Worm (Caenorhabditis elegans) whole organism, L2 larva: ENCODE measurements around the gene C31C9.7.

ENCODE experiments used
- C34F6.9 ChIP-seq: fragments of 150-350 bp; optimal IDR thresholded peaks from 2 replicates; lab custom pipeline; 2014; ENCODE audit warnings: missing biosample characterization, missing genetic modification characterization
- F13H6.1 ChIP-seq: sonication (generic microtip); optimal IDR thresholded peaks from 2 replicates; lab custom pipeline; 2016; ENCODE audit warnings: missing genetic modification characterization, missing compliant biosample characterization
- R02D3.7 ChIP-seq: fragments of 150-350 bp; optimal IDR thresholded peaks from 2 replicates; lab custom pipeline; 2014; ENCODE audit warnings: missing biosample characterization, missing genetic modification characterization
- Y55F3AM.14 ChIP-seq: fragments of 200-800 bp; sonication (Bioruptor generic); optimal IDR thresholded peaks from 2 replicates; lab custom pipeline; 2018; ENCODE audit warnings: mild to moderate bottlenecking, missing genetic modification characterization, missing compliant biosample characterization
- ama-1 ChIP-seq: fragments of 150-350 bp; optimal IDR thresholded peaks from 2 replicates; lab custom pipeline; 2018; ENCODE audit warnings: inconsistent platforms
- blmp-1 ChIP-seq: sonication (generic microtip); optimal IDR thresholded peaks from 2 replicates; lab custom pipeline; 2017; ENCODE audit warnings: missing genetic modification characterization, mild to moderate bottlenecking, missing compliant biosample characterization, antibody characterized with exemption, moderate library complexity; ENCODE audit not compliant: insufficient read depth
- ceh-16 ChIP-seq: fragments of 150-350 bp; optimal IDR thresholded peaks from 2 replicates; lab custom pipeline; 2014; ENCODE audit warnings: missing biosample characterization, missing genetic modification characterization
- ceh-82 ChIP-seq: fragments of 150-350 bp; optimal IDR thresholded peaks from 2 replicates; lab custom pipeline; 2014; ENCODE audit warnings: missing biosample characterization, missing genetic modification characterization
- crh-2 ChIP-seq: sonication (generic microtip); optimal IDR thresholded peaks from 2 replicates; lab custom pipeline; 2017; ENCODE audit warnings: missing biosample characterization, missing genetic modification characterization
- egl-27 ChIP-seq: sonication (generic microtip); optimal IDR thresholded peaks from 3 replicates; lab custom pipeline; 2017; ENCODE audit warnings: missing biosample characterization, missing genetic modification reagents, missing genetic modification characterization
- fos-1 ChIP-seq: fragments of 150-350 bp; optimal IDR thresholded peaks from 2 replicates; lab custom pipeline; 2014; ENCODE audit warnings: missing biosample characterization, missing genetic modification characterization
- gmeb-1 ChIP-seq: fragments of 150-350 bp; optimal IDR thresholded peaks from 2 replicates; lab custom pipeline; 2014; ENCODE audit warnings: missing biosample characterization, missing genetic modification characterization
- lin-11 ChIP-seq: fragments of 150-350 bp; sonication (generic microtip); optimal IDR thresholded peaks from 2 replicates; lab custom pipeline; 2014; ENCODE audit warnings: missing biosample characterization, missing genetic modification characterization, inconsistent platforms, mixed read lengths
- lin-39 ChIP-seq: fragments of 150-350 bp; optimal IDR thresholded peaks from 2 replicates; lab custom pipeline; 2014; ENCODE audit warnings: missing biosample characterization, missing genetic modification reagents, missing genetic modification characterization
- lsy-2 ChIP-seq, 2 experiments: fragments of 150-350 bp in 1 of 2; sonication (generic microtip) in 1 of 2; optimal IDR thresholded peaks; 2 replicates each; lab custom pipeline; 2014 to 2017; ENCODE audit warnings: missing biosample characterization in 2 of 2, missing genetic modification characterization in 2 of 2
- mab-5 ChIP-seq: fragments of 150-350 bp; optimal IDR thresholded peaks from 2 replicates; lab custom pipeline; 2014; ENCODE audit warnings: missing biosample characterization, missing genetic modification characterization
- mbf-1 ChIP-seq: sonication (generic microtip); optimal IDR thresholded peaks from 2 replicates; lab custom pipeline; 2017; ENCODE audit warnings: missing biosample characterization, missing genetic modification characterization
- mdl-1 ChIP-seq, 2 experiments: fragments of 150-350 bp in 1 of 2; sonication (generic microtip) in 1 of 2; optimal IDR thresholded peaks; 2 replicates each; lab custom pipeline; 2017; ENCODE audit warnings: missing biosample characterization in 2 of 2, missing genetic modification characterization in 2 of 2
- nhr-10 ChIP-seq: sonication (generic microtip); optimal IDR thresholded peaks from 2 replicates; lab custom pipeline; 2017; ENCODE audit warnings: missing biosample characterization, missing genetic modification characterization
- nhr-11 ChIP-seq: fragments of 150-350 bp; optimal IDR thresholded peaks from 2 replicates; lab custom pipeline; 2014; ENCODE audit warnings: missing biosample characterization, missing genetic modification characterization
- nhr-129 ChIP-seq: fragments of 150-350 bp; optimal IDR thresholded peaks from 2 replicates; lab custom pipeline; 2014; ENCODE audit warnings: missing biosample characterization, missing genetic modification characterization
- nhr-21 ChIP-seq: fragments of 150-350 bp; optimal IDR thresholded peaks from 2 replicates; lab custom pipeline; 2014; ENCODE audit warnings: missing biosample characterization, missing genetic modification characterization
- nhr-23 ChIP-seq: fragments of 150-350 bp; optimal IDR thresholded peaks from 2 replicates; lab custom pipeline; 2014; ENCODE audit warnings: missing biosample characterization, missing genetic modification reagents, missing genetic modification characterization
- nhr-237 ChIP-seq: fragments of 150-350 bp; optimal IDR thresholded peaks from 2 replicates; lab custom pipeline; 2014; ENCODE audit warnings: missing biosample characterization, missing genetic modification characterization
- nhr-25 ChIP-seq: fragments of 150-350 bp; sonication (generic microtip); optimal IDR thresholded peaks from 3 replicates; lab custom pipeline; 2014; ENCODE audit warnings: missing biosample characterization, missing genetic modification characterization
- peb-1 ChIP-seq: fragments of 150-350 bp; optimal IDR thresholded peaks from 2 replicates; lab custom pipeline; 2014; ENCODE audit warnings: missing biosample characterization, missing genetic modification characterization
- skn-1 ChIP-seq: sonication (generic microtip); optimal IDR thresholded peaks from 2 replicates; lab custom pipeline; 2017; ENCODE audit warnings: missing biosample characterization, missing genetic modification characterization
- sma-3 ChIP-seq: sonication (generic microtip); optimal IDR thresholded peaks from 2 replicates; lab custom pipeline; 2016; ENCODE audit warnings: missing genetic modification reagents, missing genetic modification characterization, missing compliant biosample characterization
- sma-9 ChIP-seq, 2 experiments: fragments of 150-350 bp in 1 of 2; sonication (generic microtip) in 1 of 2; optimal IDR thresholded peaks; 2 replicates each; lab custom pipeline; 2014 to 2016; ENCODE audit warnings: missing genetic modification characterization in 2 of 2, mild to moderate bottlenecking in 1 of 2, missing biosample characterization in 1 of 2, missing compliant biosample characterization in 1 of 2, missing genetic modification reagents in 1 of 2, moderate library complexity in 1 of 2
- snpc-4 ChIP-seq: fragments of 150-350 bp; optimal IDR thresholded peaks from 2 replicates; lab custom pipeline; 2014; ENCODE audit warnings: missing biosample characterization, missing genetic modification characterization
- ztf-11 ChIP-seq: sonication (generic microtip); optimal IDR thresholded peaks from 2 replicates; lab custom pipeline; 2017; ENCODE audit warnings: missing biosample characterization, missing genetic modification characterization

Gene C31C9.7

DNA sequence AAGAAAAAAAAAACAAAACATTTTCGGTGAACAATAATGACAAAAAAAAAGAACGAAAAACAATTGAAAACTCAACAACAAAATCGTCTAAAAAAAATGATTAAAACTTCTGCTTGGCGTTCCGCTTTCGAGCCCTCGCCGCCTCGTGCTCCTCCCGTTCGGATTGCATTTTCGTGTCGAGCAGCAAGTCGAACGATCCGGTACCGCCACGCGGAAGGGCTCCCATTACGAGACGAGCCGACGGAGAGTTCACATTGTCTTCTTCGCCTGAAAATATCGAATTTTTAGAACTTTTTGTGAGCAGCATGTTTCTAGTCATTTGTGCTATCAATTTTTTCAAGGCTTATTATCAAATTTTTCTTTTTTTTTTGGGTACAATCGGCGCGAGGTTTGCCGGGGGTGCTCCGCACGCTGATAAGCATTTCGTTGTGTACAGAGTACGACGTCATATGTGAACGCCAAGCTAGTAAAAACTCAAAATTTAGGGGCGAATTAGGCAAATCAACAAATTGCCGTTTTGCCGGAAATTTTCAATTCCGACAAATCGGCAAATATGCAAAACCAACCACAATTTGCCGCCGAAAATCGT lies 1.9 kb downstream of the C31C9.7 start:
- TF ChIP-seq fos-1 (tag; lab: Kevin White, UChicago) (peak; percentile 55), skn-1 (tag; lab: Kevin White, UChicago) (no peak), lin-39 (tag; lab: Kevin White, UChicago) (no peak), R02D3.7 (tag; lab: Kevin White, UChicago) (no peak), lsy-2 (tag; optimal IDR thresholded peaks at IDR 0.05; lab: Kevin White, UChicago) (no peak)

DNA sequence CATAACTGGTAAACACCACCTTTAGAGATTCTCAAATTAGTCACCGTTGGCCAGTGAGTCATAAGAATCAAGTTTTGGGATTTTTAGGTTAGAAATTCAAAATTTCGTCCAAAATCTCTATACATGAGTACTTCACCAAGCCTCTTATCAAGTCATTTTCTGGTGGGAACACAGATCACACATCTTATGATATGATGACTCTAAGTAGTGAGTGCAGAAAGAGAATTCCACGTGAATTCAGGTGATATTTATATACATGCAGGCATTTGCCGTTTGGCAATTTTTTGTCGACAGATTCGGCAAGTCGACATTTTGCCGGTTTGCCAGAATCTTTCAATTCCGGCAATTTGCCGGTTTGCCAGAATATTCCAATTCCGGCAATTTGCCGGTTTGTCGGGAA lies 3.2 kb downstream of the C31C9.7 start:
- TF ChIP-seq skn-1 (tag; lab: Kevin White, UChicago): no peak
- peak; percentile 51 for TF ChIP-seq sma-9 (GFP tag; optimal IDR thresholded peaks at IDR 0.05; lab: Kevin White, UChicago)
- TF ChIP-seq sma-9 (tag; optimal IDR thresholded peaks at IDR 0.05; lab: Kevin White, UChicago): no peak
- TF ChIP-seq crh-2 (tag; lab: Kevin White, UChicago): peak; percentile 32
- peak; percentile 21 for TF ChIP-seq sma-3

DNA sequence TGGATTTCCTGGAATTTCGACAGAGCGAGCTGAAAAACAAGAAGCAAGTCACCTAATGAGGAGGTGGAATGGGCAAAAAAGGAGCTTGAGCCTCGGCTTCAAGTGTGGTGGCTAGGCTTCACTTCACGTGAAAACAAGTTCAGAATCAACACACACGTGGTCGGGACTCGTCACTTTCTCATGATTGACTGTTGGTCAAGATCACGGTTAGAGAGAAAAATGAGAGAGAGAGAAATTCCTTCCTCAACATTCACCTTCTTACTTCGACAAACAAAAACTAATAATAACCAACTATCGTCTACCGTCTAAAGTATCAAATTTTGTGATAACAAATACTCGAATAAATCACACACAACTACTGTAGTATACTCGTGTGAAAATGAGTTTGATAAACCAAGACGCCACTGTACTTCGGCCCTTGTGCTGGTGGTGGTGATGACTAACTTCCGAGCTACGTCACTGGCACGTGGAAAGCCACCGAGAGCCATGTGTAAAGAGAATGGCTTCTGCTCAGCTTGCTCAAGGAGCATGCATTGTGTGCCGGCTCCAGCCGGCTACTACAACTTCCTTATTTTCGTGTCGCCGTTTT lies 4.8 kb downstream of the C31C9.7 start:
- TF ChIP-seq gmeb-1 (no peak), lin-11 (tag; lab: Kevin White, UChicago) (no peak), ztf-11 (tag; lab: Kevin White, UChicago) (no peak), ceh-16 (tag; lab: Kevin White, UChicago) (no peak), ceh-82 (no peak), ama-1 (no peak), sma-9 (GFP tag; optimal IDR thresholded peaks at IDR 0.05; lab: Kevin White, UChicago) (peak; percentile 60), sma-9 (tag; optimal IDR thresholded peaks at IDR 0.05; lab: Kevin White, UChicago) (no peak), peb-1 (tag; lab: Kevin White, UChicago) (no peak), blmp-1 (peak; percentile 92), nhr-129 (peak; percentile 5), mdl-1 (tag; optimal IDR thresholded peaks at IDR 0.05; lab: Kevin White, UChicago) (peak in 1 of 2 experiments; percentile 36), crh-2 (tag; lab: Kevin White, UChicago) (peak; percentile 17), nhr-21 (peak; percentile 14), nhr-237 (tag; lab: Kevin White, UChicago) (no peak), mbf-1 (no peak), Y55F3AM.14 (GFP tag; lab: Kevin White, UChicago) (no peak), snpc-4 (tag; lab: Kevin White, UChicago) (no peak), fos-1 (tag; lab: Kevin White, UChicago) (peak; percentile 2), nhr-25 (tag; lab: Kevin White, UChicago) (peak; percentile 23), lsy-2 (tag; optimal IDR thresholded peaks at IDR 0.05; lab: Kevin White, UChicago) (no peak), nhr-10 (no peak)
- TF ChIP-seq, all 48 proteins: peak for 8

DNA sequence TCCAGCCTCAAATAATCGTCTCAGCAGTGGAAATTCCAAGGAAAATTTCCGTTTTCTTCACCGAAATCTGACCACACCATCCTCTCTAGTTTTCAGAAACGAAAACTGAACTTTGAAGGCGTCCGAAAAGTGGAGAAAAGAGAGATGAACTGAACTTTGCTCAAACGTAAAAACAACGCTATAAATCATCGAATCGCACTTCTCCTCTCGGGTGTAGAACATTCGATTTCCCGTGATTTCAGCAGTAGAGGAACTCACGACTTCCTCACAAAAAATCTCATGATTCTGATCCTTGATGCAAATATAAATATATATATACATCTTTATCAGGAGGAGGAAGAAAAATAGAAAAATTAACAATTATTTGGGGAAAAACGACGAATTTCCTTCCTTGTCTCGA lies 6.3 kb downstream of the C31C9.7 start:
- TF ChIP-seq mab-5: peak; percentile 52
- peak; percentile 44 for TF ChIP-seq nhr-21
- peak; percentile 22 for TF ChIP-seq sma-9 (GFP tag; optimal IDR thresholded peaks at IDR 0.05; lab: Kevin White, UChicago)
- TF ChIP-seq sma-9 (tag; optimal IDR thresholded peaks at IDR 0.05; lab: Kevin White, UChicago): no peak
- no peak for TF ChIP-seq nhr-23 (tag; lab: Kevin White, UChicago)

DNA sequence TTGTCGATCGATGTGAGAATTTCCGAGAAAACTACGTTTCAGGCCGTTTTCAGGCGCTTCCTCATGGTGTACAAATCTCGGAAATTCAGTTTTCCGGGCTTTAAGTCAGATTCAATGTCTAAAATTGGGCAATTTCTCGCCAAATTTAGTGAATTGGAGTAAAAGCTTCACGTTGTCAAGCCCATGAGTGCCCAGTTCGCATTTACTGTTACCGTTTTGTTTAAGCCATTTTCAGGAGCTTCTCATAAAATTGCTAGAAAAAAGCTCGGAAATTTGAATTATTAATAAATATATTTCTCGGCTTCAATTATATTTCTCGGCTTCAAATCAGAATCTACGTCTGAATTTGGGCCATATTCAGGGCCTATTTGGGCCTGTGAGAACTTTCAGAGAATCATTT lies 9.0 kb downstream of the C31C9.7 start:
- TF ChIP-seq nhr-11 (tag; lab: Kevin White, UChicago): no peak
- TF ChIP-seq ztf-11 (tag; lab: Kevin White, UChicago): no peak
- no peak for TF ChIP-seq lsy-2 (tag; optimal IDR thresholded peaks at IDR 0.05; lab: Kevin White, UChicago)

DNA sequence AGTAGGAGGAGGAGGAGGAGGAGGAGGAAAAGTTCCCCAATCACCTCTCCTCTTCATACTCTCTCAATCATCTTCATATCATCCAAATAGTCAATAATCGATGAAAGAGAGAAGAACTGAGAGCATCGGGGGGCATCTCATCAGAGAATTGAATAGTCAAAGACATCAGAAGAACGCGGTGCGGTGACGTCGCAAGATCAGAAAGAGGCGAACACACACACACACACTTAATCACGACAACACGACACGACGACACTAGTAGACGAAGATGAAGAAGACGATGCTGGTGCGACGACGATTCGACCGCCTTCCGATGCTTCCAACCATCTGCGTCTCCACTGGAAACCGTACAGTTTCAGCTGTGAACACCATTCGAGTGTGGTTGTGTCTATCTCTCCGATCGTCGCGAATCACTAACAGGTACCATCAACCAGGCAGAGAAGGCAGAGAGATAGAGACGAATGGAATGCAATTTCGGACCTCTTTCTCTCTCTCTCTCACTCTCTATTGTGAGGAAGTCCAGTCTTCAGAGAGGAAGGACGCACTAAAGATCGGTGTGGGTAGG lies 9.7 kb downstream of the C31C9.7 start:
- TF ChIP-seq Y55F3AM.14 (GFP tag; lab: Kevin White, UChicago) (peak; percentile 47), egl-27 (tag; lab: Kevin White, UChicago) (peak; percentile 16), crh-2 (tag; lab: Kevin White, UChicago) (peak; percentile 23), blmp-1 (peak; percentile 52), sma-9 (GFP tag; optimal IDR thresholded peaks at IDR 0.05; lab: Kevin White, UChicago) (peak; percentile 65), sma-9 (tag; optimal IDR thresholded peaks at IDR 0.05; lab: Kevin White, UChicago) (peak; percentile 44), nhr-25 (tag; lab: Kevin White, UChicago) (peak; percentile 75), C34F6.9 (tag; lab: Kevin White, UChicago) (no peak), ama-1 (no peak), mab-5 (no peak), sma-3 (peak; percentile 85), fos-1 (tag; lab: Kevin White, UChicago) (peak; percentile 9), F13H6.1 (tag; lab: Kevin White, UChicago) (no peak), nhr-129 (peak; percentile 26), lsy-2 (tag; optimal IDR thresholded peaks at IDR 0.05; lab: Kevin White, UChicago) (peak in 1 of 2 experiments; percentile 12), nhr-21 (peak; percentile 87)
